Fruit fly (Drosophila melanogaster) S2 (cell line): ENCODE results near the gene CG8891.

Source experiments
- CG8478 ChIP-seq: fragments of >200 bp; optimal IDR thresholded peaks from 2 replicates; lab custom pipeline; 2018
- CTCF ChIP-seq, 2 experiments: fragments of >200 bp; optimal IDR thresholded peaks; 2 replicates each; lab custom pipeline; 2018

- no peak for TF ChIP-seq CG8478 (lab: Kevin White, UChicago)
- TF ChIP-seq CTCF (optimal IDR thresholded peaks at IDR 0.05; lab: Kevin White, UChicago): peak; percentile 31 to 47
Observed at dm6 chr2L:5000919-5001581, 21.9 kb upstream of the CG8891 start.
